Worm (Caenorhabditis elegans): Measurements from ENCODE around the gene mpk-2.

DNA sequence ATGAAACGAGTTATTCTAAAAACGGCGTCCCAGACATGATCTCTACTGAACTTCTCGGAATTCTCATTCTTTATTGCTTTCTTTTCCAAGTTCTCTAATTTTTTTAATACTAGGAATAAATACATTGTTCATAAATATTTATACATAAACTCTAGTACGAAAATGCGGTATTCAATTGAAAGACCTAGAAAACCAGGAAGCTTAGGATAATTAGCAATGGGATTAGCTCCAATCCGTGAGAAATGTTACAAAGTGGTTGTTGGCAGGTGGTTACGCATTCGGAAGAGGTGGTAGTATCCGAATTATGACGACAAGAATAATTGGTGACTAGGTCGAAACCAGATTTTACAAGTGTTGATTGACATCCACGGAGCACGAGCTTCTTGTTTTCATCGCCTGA, 37.0 kb upstream of the mpk-2 start:
- TF ChIP-seq elt-1 (tag; optimal IDR thresholded peaks at IDR 0.05) (no peak), fos-1 (tag; optimal IDR thresholded peaks at IDR 0.05) (no peak), ceh-82 (tag; optimal IDR thresholded peaks at IDR 0.05) (no peak), egl-27 (tag; optimal IDR thresholded peaks at IDR 0.05) (no peak), unc-62 (GFP tag; optimal IDR thresholded peaks at IDR 0.05) (no peak), lin-11 (tag; optimal IDR thresholded peaks at IDR 0.05) (no peak), aly-2 (tag; optimal IDR thresholded peaks at IDR 0.05) (no peak), lsy-2 (tag; optimal IDR thresholded peaks at IDR 0.05) (no peak), blmp-1 (tag; optimal IDR thresholded peaks at IDR 0.05; ENCODE audit: insufficient read depth) (no peak), R02D3.7 (tag; optimal IDR thresholded peaks at IDR 0.05) (no peak), snpc-4 (tag; optimal IDR thresholded peaks at IDR 0.05) (no peak), ama-1 (optimal IDR thresholded peaks at IDR 0.05) (no peak), mdl-1 (tag; optimal IDR thresholded peaks at IDR 0.05) (no peak), unc-55 (GFP tag; optimal IDR thresholded peaks at IDR 0.05) (no peak)

All from whole organism, L2 larva.